Fruit fly (Drosophila melanogaster) whole organism, embryonic: ENCODE measurements around the gene Nazo.

Experiments
- ATbp ChIP-seq: fragments of 200-800 bp; sonication (Bioruptor generic); optimal IDR thresholded peaks from 2 replicates; lab custom pipeline; 2017; ENCODE audit warnings: missing biosample characterization, mild to moderate bottlenecking, missing genetic modification characterization, missing genetic modification reagents
- Atf6 ChIP-seq: fragments of 200-800 bp; sonication (Bioruptor generic); IDR thresholded peaks from 2 replicates; pipeline ENCODE4 v1.3.6; 2022; ENCODE audit warnings: missing biosample characterization, missing genetic modification characterization
- CG10267 ChIP-seq: fragments of 200-800 bp; sonication (Bioruptor generic); optimal IDR thresholded peaks from 2 replicates; lab custom pipeline; 2018; ENCODE audit warnings: missing biosample characterization, mild to moderate bottlenecking, missing genetic modification characterization, moderate library complexity
- CG10462 ChIP-seq: fragments of 200-800 bp; sonication (Bioruptor generic); optimal IDR thresholded peaks from 2 replicates; lab custom pipeline; 2016; ENCODE audit warnings: missing biosample characterization, missing genetic modification characterization
- CG10959 ChIP-seq: fragments of 200-800 bp; sonication (Bioruptor generic); IDR thresholded peaks from 2 replicates; pipeline ENCODE4 v1.3.6; 2022; ENCODE audit warnings: missing biosample characterization, missing genetic modification characterization
- CG11085 ChIP-seq: fragments of 200-800 bp; sonication (Bioruptor generic); IDR thresholded peaks from 2 replicates; pipeline ENCODE4 v1.3.6; 2022; ENCODE audit warnings: missing biosample characterization, missing genetic modification characterization
- CG12769 ChIP-seq: fragments of 200-800 bp; sonication (Bioruptor generic); optimal IDR thresholded peaks from 2 replicates; lab custom pipeline; 2019; ENCODE audit warnings: missing biosample characterization, mild to moderate bottlenecking, missing genetic modification characterization, moderate library complexity
- CG12942 ChIP-seq: fragments of 200-800 bp; sonication (Bioruptor generic); optimal IDR thresholded peaks from 3 replicates; lab custom pipeline; 2016; ENCODE audit warnings: missing biosample characterization, missing genetic modification characterization
- CG15514 ChIP-seq: fragments of 200-800 bp; sonication (Bioruptor generic); optimal IDR thresholded peaks from 3 replicates; lab custom pipeline; 2017; ENCODE audit warnings: missing biosample characterization, missing genetic modification characterization, mild to moderate bottlenecking, moderate library complexity, missing genetic modification reagents
- CG18011 ChIP-seq: fragments of 200-800 bp; sonication (Bioruptor generic); optimal IDR thresholded peaks from 2 replicates; lab custom pipeline; 2017; ENCODE audit warnings: missing biosample characterization, missing genetic modification characterization, mild to moderate bottlenecking, moderate library complexity, missing genotype
- CG30431 ChIP-seq: fragments of 200-800 bp; sonication (Bioruptor generic); optimal IDR thresholded peaks from 2 replicates; lab custom pipeline; 2017; ENCODE audit warnings: missing biosample characterization, missing genetic modification characterization
- CG3281 ChIP-seq: fragments of 200-800 bp; sonication (Bioruptor generic); optimal IDR thresholded peaks from 3 replicates; lab custom pipeline; 2017; ENCODE audit warnings: missing biosample characterization, mild to moderate bottlenecking, missing genetic modification characterization
- CG4617 ChIP-seq: fragments of 200-800 bp; sonication (Bioruptor generic); optimal IDR thresholded peaks from 3 replicates; lab custom pipeline; 2016; ENCODE audit warnings: missing biosample characterization, missing genetic modification characterization, borderline replicate concordance
- CG9797 ChIP-seq: fragments of 200-800 bp; sonication (Bioruptor generic); optimal IDR thresholded peaks from 3 replicates; lab custom pipeline; 2018; ENCODE audit warnings: missing biosample characterization, mild to moderate bottlenecking, missing genetic modification characterization
- CHES-1-like ChIP-seq: fragments of 200-800 bp; sonication (Bioruptor generic); optimal IDR thresholded peaks from 2 replicates; lab custom pipeline; 2016; ENCODE audit warnings: missing biosample characterization, missing genetic modification characterization
- Chrac-16 ChIP-seq: fragments of 200-800 bp; sonication (Bioruptor generic); optimal IDR thresholded peaks from 3 replicates; lab custom pipeline; 2016; ENCODE audit warnings: missing biosample characterization, missing genetic modification characterization
- Dref ChIP-seq: fragments of 200-800 bp; sonication (Bioruptor generic); IDR thresholded peaks from 2 replicates; pipeline ENCODE4 v1.3.6; 2022; ENCODE audit warnings: missing biosample characterization, missing genetic modification characterization
- Fer1 ChIP-seq: fragments of 200-800 bp; sonication (Bioruptor generic); optimal IDR thresholded peaks from 2 replicates; lab custom pipeline; 2017; ENCODE audit warnings: missing biosample characterization, mild to moderate bottlenecking, missing genetic modification characterization
- Fer2 ChIP-seq: fragments of 200-800 bp; sonication (Bioruptor generic); optimal IDR thresholded peaks from 2 replicates; lab custom pipeline; 2018; ENCODE audit warnings: missing biosample characterization, mild to moderate bottlenecking, missing genetic modification characterization, moderate library complexity
- HmgZ ChIP-seq: fragments of 200-800 bp; sonication (Bioruptor generic); optimal IDR thresholded peaks from 2 replicates; lab custom pipeline; 2018; ENCODE audit warnings: missing biosample characterization, mild to moderate bottlenecking, missing genetic modification characterization
- Med ChIP-seq: fragments of 200-800 bp; sonication (Bioruptor generic); peaks from one replicate; lab custom pipeline; 2016; ENCODE audit warnings: missing biosample characterization, missing genetic modification characterization, mild to moderate bottlenecking, inconsistent platforms, moderate library complexity
- Mrtf ChIP-seq: fragments of 200-800 bp; sonication (Bioruptor generic); IDR thresholded peaks from 3 replicates; pipeline ENCODE4 v1.3.6; 2022; ENCODE audit warnings: missing biosample characterization, missing genetic modification characterization
- Nf-YA ChIP-seq: fragments of 200-800 bp; sonication (Bioruptor generic); IDR thresholded peaks from 2 replicates; pipeline ENCODE4 v1.3.6; 2022; ENCODE audit warnings: missing biosample characterization, missing genetic modification characterization
- Oli ChIP-seq: fragments of 200-800 bp; sonication (Bioruptor generic); optimal IDR thresholded peaks from 2 replicates; lab custom pipeline; 2018; ENCODE audit warnings: missing biosample characterization, mild to moderate bottlenecking, missing genetic modification characterization, moderate library complexity
- Trl ChIP-seq, 3 experiments: fragments of >200 bp in 2 of 3; fragments of 200-800 bp in 1 of 3; sonication (Bioruptor generic) in 1 of 3; optimal IDR thresholded peaks; 2 replicates in 1 of 3; 3 replicates in 2 of 3; lab custom pipeline; 2016 to 2017; ENCODE audit warnings: missing biosample characterization in 1 of 3, missing genetic modification characterization in 1 of 3
- Usf ChIP-seq: fragments of 200-800 bp; sonication (Bioruptor generic); optimal IDR thresholded peaks from 2 replicates; lab custom pipeline; 2017; ENCODE audit warnings: missing genotype, missing biosample characterization, missing genetic modification characterization
- Xrp1 ChIP-seq: fragments of 200-800 bp; sonication (Bioruptor generic); IDR thresholded peaks from 2 replicates; pipeline ENCODE4 v1.3.6; 2022; ENCODE audit warnings: missing biosample characterization, missing genetic modification characterization
- al ChIP-seq: fragments of 200-800 bp; sonication (Bioruptor generic); IDR thresholded peaks from 2 replicates; pipeline ENCODE4 v1.3.6; 2022; ENCODE audit warnings: missing biosample characterization, missing genetic modification characterization
- aop ChIP-seq: fragments of 200-800 bp; sonication (Bioruptor generic); IDR thresholded peaks from 2 replicates; pipeline ENCODE4 v1.3.6; 2022; ENCODE audit warnings: missing biosample characterization, missing genetic modification characterization
- bbx ChIP-seq: fragments of 200-800 bp; sonication (Bioruptor generic); IDR thresholded peaks from 2 replicates; pipeline ENCODE4 v1.3.6; 2022; ENCODE audit warnings: missing biosample characterization, missing genetic modification characterization; ENCODE audit not compliant: partially characterized antibody
- cwo ChIP-seq: fragments of 200-800 bp; sonication (Bioruptor generic); optimal IDR thresholded peaks from 3 replicates; lab custom pipeline; 2017; ENCODE audit warnings: missing biosample characterization, missing genetic modification characterization, mild to moderate bottlenecking, moderate library complexity, missing genetic modification reagents
- exex ChIP-seq: fragments of 200-800 bp; sonication (Bioruptor generic); optimal IDR thresholded peaks from 4 replicates; lab custom pipeline; 2018; ENCODE audit warnings: missing biosample characterization, mild to moderate bottlenecking, missing genetic modification characterization, moderate library complexity
- eyg ChIP-seq: fragments of 200-800 bp; sonication (Bioruptor generic); optimal IDR thresholded peaks from 3 replicates; lab custom pipeline; 2016; ENCODE audit warnings: missing biosample characterization, missing genetic modification characterization
- fd96Cb ChIP-seq: fragments of 200-800 bp; sonication (Bioruptor generic); optimal IDR thresholded peaks from 2 replicates; lab custom pipeline; 2018; ENCODE audit warnings: missing biosample characterization, mild to moderate bottlenecking, missing genetic modification characterization, moderate library complexity
- ftz-f1 ChIP-seq: fragments of 200-800 bp; sonication (Bioruptor generic); optimal IDR thresholded peaks from 2 replicates; lab custom pipeline; 2016; ENCODE audit warnings: missing biosample characterization, missing genetic modification characterization
- fu2 ChIP-seq: fragments of 200-800 bp; sonication (Bioruptor generic); optimal IDR thresholded peaks from 2 replicates; lab custom pipeline; 2016; ENCODE audit warnings: missing biosample characterization, missing genetic modification characterization
- gt ChIP-seq: fragments of 200-800 bp; sonication (Bioruptor generic); IDR thresholded peaks from 2 replicates; pipeline ENCODE4 v1.3.6; 2022; ENCODE audit warnings: missing biosample characterization, missing genetic modification characterization
- hth ChIP-seq: fragments of >200 bp; optimal IDR thresholded peaks from 2 replicates; lab custom pipeline; 2017; ENCODE audit warnings: inconsistent platforms
- pum ChIP-seq: fragments of 200-800 bp; sonication (Bioruptor generic); optimal IDR thresholded peaks from 2 replicates; lab custom pipeline; 2016; ENCODE audit warnings: missing biosample characterization, missing genetic modification characterization
- sd ChIP-seq: fragments of 200-800 bp; sonication (Bioruptor generic); optimal IDR thresholded peaks from 3 replicates; lab custom pipeline; 2018; ENCODE audit warnings: missing biosample characterization, mild to moderate bottlenecking, missing genetic modification characterization, moderate library complexity
- shn ChIP-seq: fragments of 200-800 bp; sonication (Bioruptor generic); optimal IDR thresholded peaks from 3 replicates; lab custom pipeline; 2016; ENCODE audit warnings: missing biosample characterization, missing genetic modification characterization
- sob ChIP-seq: fragments of 200-800 bp; sonication (Bioruptor generic); IDR thresholded peaks from 2 replicates; pipeline ENCODE4 v1.3.6; 2022; ENCODE audit warnings: missing biosample characterization, missing genetic modification characterization
- stwl ChIP-seq: fragments of 200-800 bp; sonication (Bioruptor generic); optimal IDR thresholded peaks from 3 replicates; lab custom pipeline; 2018; ENCODE audit warnings: missing biosample characterization, mild to moderate bottlenecking, missing genetic modification characterization, moderate library complexity
- toy ChIP-seq: fragments of 200-800 bp; sonication (Bioruptor generic); IDR thresholded peaks from 2 replicates; pipeline ENCODE4 v1.3.6; 2022; ENCODE audit warnings: missing biosample characterization, missing genetic modification characterization
- trem ChIP-seq: fragments of 200-800 bp; optimal IDR thresholded peaks from 3 replicates; lab custom pipeline; 2019; ENCODE audit warnings: missing biosample characterization, mild to moderate bottlenecking, missing genetic modification characterization, moderate library complexity
- vnd ChIP-seq: fragments of 200-800 bp; sonication (Bioruptor generic); IDR thresholded peaks from 3 replicates; pipeline ENCODE4 v1.3.6; 2022; ENCODE audit warnings: missing biosample characterization, missing genetic modification characterization; ENCODE audit not compliant: partially characterized antibody
- wek ChIP-seq: fragments of 200-800 bp; sonication (Bioruptor generic); optimal IDR thresholded peaks from 3 replicates; lab custom pipeline; 2018; ENCODE audit warnings: missing biosample characterization, mild to moderate bottlenecking, missing genetic modification characterization, moderate library complexity
- zen2 ChIP-seq: fragments of 200-800 bp; sonication (Bioruptor generic); IDR thresholded peaks from 3 replicates; pipeline ENCODE4 v1.3.6; 2022; ENCODE audit warnings: missing biosample characterization, missing genetic modification characterization; ENCODE audit not compliant: partially characterized antibody
- zfh2 ChIP-seq: fragments of 200-800 bp; sonication (Bioruptor generic); optimal IDR thresholded peaks from 2 replicates; lab custom pipeline; 2016; ENCODE audit warnings: missing biosample characterization, missing genetic modification characterization

Nazo gene

DNA sequence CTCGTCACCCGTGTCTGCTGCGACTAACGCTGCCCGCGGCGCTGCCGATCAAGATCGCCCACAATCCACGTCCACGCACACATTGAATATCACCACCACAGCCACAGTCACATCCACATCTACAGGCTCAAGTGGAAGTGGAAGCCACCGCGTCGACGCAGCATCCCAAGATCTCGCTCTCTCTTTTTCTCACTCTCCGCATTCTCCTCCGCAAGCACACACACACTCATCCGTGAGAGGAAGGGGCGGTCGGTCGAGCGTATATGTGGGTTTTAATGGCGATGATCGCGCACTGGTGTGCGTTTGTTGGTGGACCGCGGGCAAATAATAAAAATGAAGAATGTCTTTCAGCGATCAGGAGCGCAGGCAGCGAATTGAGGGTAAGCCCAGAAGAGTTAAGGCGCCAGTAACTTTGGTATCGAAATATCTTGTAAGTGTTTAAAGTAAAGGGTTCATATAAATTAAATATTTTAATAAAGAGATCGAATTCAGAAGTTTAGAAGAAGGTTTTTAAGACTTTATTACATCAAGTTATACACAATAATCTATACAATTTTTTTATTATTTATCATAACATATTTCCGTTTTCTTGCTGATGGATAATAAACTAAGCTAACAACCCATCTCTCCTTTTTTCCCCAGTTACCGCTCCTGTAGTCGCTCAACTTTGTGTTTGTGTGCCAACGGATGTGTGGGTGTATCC is 46.2 kb downstream of the Nazo start, which contains the start of gene Poxm (continued):
- TF ChIP-seq CG3281 (GFP tag; lab: Kevin White, UChicago) (no peak), Med (peak; percentile 90), CG10959 (GFP tag; lab: Robert Waterston, UW) (peak; percentile 87), aop (GFP tag; lab: Robert Waterston, UW) (no peak), cwo (GFP tag; lab: Kevin White, UChicago) (peak; percentile 74), Mrtf (GFP tag; lab: Robert Waterston, UW) (peak; percentile 85; the same call in 2 of the 3 replicates), pum (peak; percentile 74), wek (no peak), bbx (GFP tag; lab: Robert Waterston, UW) (0 out of 2 replicates have a peak, but pooled peaks have one; percentile 21), Oli (peak; percentile 95), sd (tag; lab: Kevin White, UChicago) (peak; percentile 82), sob (GFP tag; lab: Robert Waterston, UW) (peak; percentile 85), Fer1 (no peak), HmgZ (tag; lab: Kevin White, UChicago) (peak; percentile 38), CG11085 (GFP tag; lab: Robert Waterston, UW) (peak; percentile 57), CG30431 (GFP tag; lab: Kevin White, UChicago) (peak; percentile 90), ATbp (peak; percentile 81), Trl (optimal IDR thresholded peaks at IDR 0.05; lab: Kevin White, UChicago) (peak; percentile 47 to 78), Trl (GFP tag; optimal IDR thresholded peaks at IDR 0.05; lab: Kevin White, UChicago) (peak; percentile 58), fd96Cb (tag; lab: Kevin White, UChicago) (peak; percentile 95), Xrp1 (GFP tag; lab: Robert Waterston, UW) (peak; percentile 91), Chrac-16 (GFP tag; lab: Kevin White, UChicago) (peak; percentile 87), Atf6 (peak; percentile 79), CG12769 (peak; percentile 4), Dref (no peak), zen2 (GFP tag; lab: Robert Waterston, UW) (no peak), stwl (no peak), CG4617 (GFP tag; lab: Kevin White, UChicago) (peak; percentile 63), CG10462 (GFP tag; lab: Kevin White, UChicago) (peak; percentile 84), eyg (GFP tag; lab: Kevin White, UChicago) (peak; percentile 14), CG12942 (GFP tag; lab: Kevin White, UChicago) (peak; percentile 77), trem (tag; lab: Kevin White, UChicago) (peak; percentile 87), CG10267 (tag; lab: Kevin White, UChicago) (peak; percentile 86), vnd (GFP tag; lab: Robert Waterston, UW) (no peak), Fer2 (tag; lab: Kevin White, UChicago) (peak; percentile 75), ftz-f1 (no peak), Usf (peak; percentile 91), zfh2 (GFP tag; lab: Kevin White, UChicago) (peak; percentile 43), CHES-1-like (no peak), gt (peak; percentile 83), toy (GFP tag; lab: Robert Waterston, UW) (no peak), CG15514 (GFP tag; lab: Kevin White, UChicago) (peak; percentile 21), hth (lab: Kevin White, UChicago) (peak; percentile 46), al (peak; percentile 84), fu2 (GFP tag; lab: Kevin White, UChicago) (no peak), CG18011 (GFP tag; lab: Kevin White, UChicago) (no peak), exex (peak; percentile 24), shn (peak; percentile 8), CG9797 (peak; percentile 23), Nf-YA (GFP tag; lab: Robert Waterston, UW) (peak; percentile 21; the same call in 1 of the 2 replicates)
